Worm (Caenorhabditis elegans): ENCODE measurements around the gene atx-2.

Gene atx-2

DNA sequence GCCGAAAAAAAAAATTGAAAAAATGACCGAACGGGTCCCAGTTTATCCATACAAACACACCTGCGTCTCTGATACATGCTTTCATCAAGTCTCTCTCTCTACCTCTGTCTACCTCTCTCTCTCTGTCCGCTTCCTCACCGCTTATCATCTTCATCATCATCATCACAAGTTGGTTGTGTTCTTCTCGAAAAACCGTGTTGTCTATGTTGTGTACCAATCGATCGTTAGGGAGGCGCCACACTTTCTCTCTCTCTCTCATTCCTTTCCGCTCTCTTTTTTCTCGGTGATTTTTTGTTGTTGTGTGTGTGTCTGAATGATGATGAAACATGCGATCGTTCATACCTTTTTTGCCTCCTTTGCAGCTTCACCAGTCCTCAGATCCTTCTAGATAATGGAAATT, 2.5 kb downstream of the atx-2 start (continued):
- TF ChIP-seq gei-8 (GFP tag; optimal IDR thresholded peaks at IDR 0.05) (no peak), arid-1 (GFP tag; conservative IDR thresholded peaks at IDR 0.05) (no peak), lin-38 (GFP tag; IDR thresholded peaks at IDR 0.05) (peak; percentile 50), dpl-1 (GFP tag; optimal IDR thresholded peaks at IDR 0.05) (peak; percentile 3), ztf-11 (tag; optimal IDR thresholded peaks at IDR 0.05) (no peak), zfp-3 (GFP tag; conservative IDR thresholded peaks at IDR 0.05) (no peak), vab-7 (GFP tag; IDR thresholded peaks at IDR 0.05) (no peak), ceh-44 (GFP tag; IDR thresholded peaks at IDR 0.05) (no peak), madf-9 (GFP tag; conservative IDR thresholded peaks at IDR 0.05) (no peak), ceh-20 (GFP tag; IDR thresholded peaks at IDR 0.05) (no peak), snpc-1.2 (GFP tag; IDR thresholded peaks at IDR 0.05) (no peak), egl-43 (GFP tag; IDR thresholded peaks at IDR 0.05) (no peak), ceh-62 (tag; optimal IDR thresholded peaks at IDR 0.05) (no peak), dmd-8 (GFP tag; IDR thresholded peaks at IDR 0.05) (no peak), F37D6.2 (tag; optimal IDR thresholded peaks at IDR 0.05) (no peak), lin-15B (tag; optimal IDR thresholded peaks at IDR 0.05) (no peak), nhr-77 (tag; optimal IDR thresholded peaks at IDR 0.05) (peak; percentile 76), F26F4.8 (GFP tag; conservative IDR thresholded peaks at IDR 0.05) (no peak), lsy-2 (tag; optimal IDR thresholded peaks at IDR 0.05) (peak in 1 of 2 experiments; percentile 64), ztf-7 (tag; optimal IDR thresholded peaks at IDR 0.05) (no peak), lin-39 (tag; optimal IDR thresholded peaks at IDR 0.05) (no peak), unc-39 (tag; optimal IDR thresholded peaks at IDR 0.05) (no peak), nhr-10 (tag; optimal IDR thresholded peaks at IDR 0.05) (peak; percentile 7), aha-1 (tag) (peak; percentile 94), ceh-82 (tag; optimal IDR thresholded peaks at IDR 0.05) (no peak), zip-2 (tag; optimal IDR thresholded peaks at IDR 0.05) (no peak), T26A8.4 (GFP tag; IDR thresholded peaks at IDR 0.05) (peak; percentile 32; the same call in 1 of the 2 replicates), R02D3.7 (tag; optimal IDR thresholded peaks at IDR 0.05) (no peak), F49E8.2 (tag; optimal IDR thresholded peaks at IDR 0.05; ENCODE audit: borderline replicate concordance) (no peak), Y48G9A.11 (GFP tag; IDR thresholded peaks at IDR 0.05) (no peak), fkh-10 (GFP tag; optimal IDR thresholded peaks at IDR 0.05) (no peak), attf-4 (tag; optimal IDR thresholded peaks at IDR 0.05) (no peak), T20F7.1 (GFP tag; optimal IDR thresholded peaks at IDR 0.05) (no peak), lin-13 (GFP tag; optimal IDR thresholded peaks at IDR 0.05) (no peak), nhr-25 (tag; optimal IDR thresholded peaks at IDR 0.05; ENCODE audit: borderline replicate concordance, insufficient read depth) (no peak), madf-5 (GFP tag; IDR thresholded peaks at IDR 0.05) (no peak), daf-8 (GFP tag; IDR thresholded peaks at IDR 0.05) (no peak), mep-1 (tag; optimal IDR thresholded peaks at IDR 0.05) (peak; percentile 64), lir-3 (tag; optimal IDR thresholded peaks at IDR 0.05) (no peak), Y105C5A.15 (GFP tag; IDR thresholded peaks at IDR 0.05) (no peak), nhr-76 (tag; optimal IDR thresholded peaks at IDR 0.05) (no peak), ZK546.5 (tag; optimal IDR thresholded peaks at IDR 0.05) (no peak), nhr-28 (tag; optimal IDR thresholded peaks at IDR 0.05) (peak; percentile 95), mes-2 (tag; optimal IDR thresholded peaks at IDR 0.05; ENCODE audit: poor library complexity, severe bottlenecking) (peak; percentile 50), hmg-1.1 (GFP tag; IDR thresholded peaks at IDR 0.05) (peak; percentile 52; the same call in 1 of the 2 replicates), snpc-4 (tag; optimal IDR thresholded peaks at IDR 0.05) (no peak), hif-1 (tag; optimal IDR thresholded peaks at IDR 0.05) (peak in 1 of 2 experiments; percentile 29), saeg-2 (GFP tag; IDR thresholded peaks at IDR 0.05) (no peak), D1046.2 (GFP tag; IDR thresholded peaks at IDR 0.05) (no peak), nhr-48 (tag; optimal IDR thresholded peaks at IDR 0.05) (peak; percentile 8), hlh-11 (tag; optimal IDR thresholded peaks at IDR 0.05) (peak; percentile 82), zip-11 (GFP tag; IDR thresholded peaks at IDR 0.05) (no peak), Y75B8A.6 (GFP tag; IDR thresholded peaks at IDR 0.05) (no peak)
